Fruit fly (Drosophila melanogaster) Kc167 (cell line): ENCODE data around the gene dop.

Experiments used
- Myc ChIP-seq: fragments of >200 bp; optimal IDR thresholded peaks from 2 replicates; lab custom pipeline; 2017; ENCODE audit warnings: missing external identifiers
- Sin3A ChIP-seq: fragments of >200 bp; optimal IDR thresholded peaks from 2 replicates; lab custom pipeline; 2018; ENCODE audit warnings: missing external identifiers
- h ChIP-seq: fragments of >200 bp; optimal IDR thresholded peaks from 3 replicates; lab custom pipeline; 2018; ENCODE audit warnings: missing external identifiers
- insv ChIP-seq: fragments of >200 bp; optimal IDR thresholded peaks from 3 replicates; lab custom pipeline; 2018; ENCODE audit warnings: missing external identifiers
- psq ChIP-seq: fragments of >200 bp; optimal IDR thresholded peaks from 2 replicates; lab custom pipeline; 2017; ENCODE audit warnings: missing external identifiers
- ttk ChIP-seq: sonication (Bioruptor generic); optimal IDR thresholded peaks from 2 replicates; lab custom pipeline; 2017; ENCODE audit warnings: missing external identifiers

dop gene

DNA sequence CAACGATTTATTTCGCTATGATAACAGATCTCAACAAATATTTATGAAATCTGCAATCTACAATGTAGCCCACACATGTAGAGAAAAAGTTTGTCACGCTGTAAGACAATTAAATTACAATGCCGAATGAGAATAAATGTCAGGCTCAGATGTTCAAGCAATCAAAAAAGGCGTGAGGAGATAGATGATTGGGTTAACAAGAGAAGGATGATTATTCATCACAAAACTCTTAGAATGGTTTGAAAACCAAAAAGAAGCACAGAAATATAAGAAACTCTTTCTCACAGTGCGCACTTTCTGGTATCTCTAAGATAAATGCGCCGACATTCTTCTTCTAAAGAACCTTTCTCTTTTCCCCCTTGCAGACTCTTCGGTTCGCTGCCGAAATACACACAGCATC is 34.2 kb downstream of the dop start:
- TF ChIP-seq psq (lab: Kevin White, UChicago), result no peak
- no peak for TF ChIP-seq h
- TF ChIP-seq insv (lab: Kevin White, UChicago), result no peak
- TF ChIP-seq ttk (lab: Kevin White, UChicago), result no peak
- TF ChIP-seq Sin3A, result no peak
- TF ChIP-seq Myc (lab: Kevin White, UChicago), result no peak

DNA sequence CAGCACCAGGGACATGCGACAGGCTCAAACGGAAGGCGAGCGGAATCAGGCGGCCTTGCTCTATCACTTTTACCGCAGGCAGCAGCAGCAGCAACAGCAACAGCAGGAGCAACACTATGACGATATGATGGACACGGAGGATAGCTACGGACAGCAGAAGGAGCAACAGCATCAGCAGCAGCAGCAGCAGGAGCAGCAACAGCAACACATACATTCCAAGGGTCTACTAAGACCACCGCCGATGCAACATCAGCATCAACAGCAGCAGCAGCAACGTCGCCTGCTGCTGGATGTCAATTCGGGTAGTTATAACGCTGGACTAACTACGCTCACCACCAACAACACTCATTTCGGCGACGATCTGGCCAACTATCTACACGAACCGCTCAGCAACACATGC is 39.2 kb downstream of the dop start:
- no peak for TF ChIP-seq Sin3A
- TF ChIP-seq insv (lab: Kevin White, UChicago), result no peak
- TF ChIP-seq Myc (lab: Kevin White, UChicago), result no peak
- no peak for TF ChIP-seq ttk (lab: Kevin White, UChicago)
- no peak for TF ChIP-seq psq (lab: Kevin White, UChicago)
- no peak for TF ChIP-seq h

DNA sequence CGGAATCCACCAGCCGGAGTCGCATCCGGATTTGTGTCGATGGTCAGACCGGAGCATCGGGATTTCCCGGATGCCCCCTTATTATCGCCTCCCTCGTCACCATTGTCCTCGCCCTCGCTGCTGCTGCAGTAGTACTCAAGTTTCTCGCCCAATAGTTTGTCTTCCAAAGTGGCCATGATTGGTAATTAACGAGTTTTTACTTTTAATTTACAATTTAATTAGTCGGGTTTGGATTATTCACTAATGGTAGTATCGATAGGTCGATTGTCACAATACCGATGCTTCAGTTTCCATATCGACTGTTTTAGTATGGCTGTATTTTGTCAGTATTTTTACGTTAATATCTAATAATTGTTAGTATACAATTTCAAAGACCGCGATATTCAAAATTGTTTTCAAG is 44.3 kb downstream of the dop start, which contains the start of gene CG7650:
CG7650 (minus strand) TSS at position 278 of the 400 bp plus-strand sequence.
- no peak for TF ChIP-seq insv (lab: Kevin White, UChicago)

dm6 chr3L:15612728-15613127 is 46.9 kb downstream of the dop start, which contains the start of gene CG13449:
TSS of gene CG13449 (minus strand) at chr3L:15612828.
- TF ChIP-seq psq (lab: Kevin White, UChicago) (no peak), ttk (lab: Kevin White, UChicago) (no peak), h (no peak), Sin3A (no peak), Myc (lab: Kevin White, UChicago) (no peak), insv (lab: Kevin White, UChicago) (no peak)

DNA sequence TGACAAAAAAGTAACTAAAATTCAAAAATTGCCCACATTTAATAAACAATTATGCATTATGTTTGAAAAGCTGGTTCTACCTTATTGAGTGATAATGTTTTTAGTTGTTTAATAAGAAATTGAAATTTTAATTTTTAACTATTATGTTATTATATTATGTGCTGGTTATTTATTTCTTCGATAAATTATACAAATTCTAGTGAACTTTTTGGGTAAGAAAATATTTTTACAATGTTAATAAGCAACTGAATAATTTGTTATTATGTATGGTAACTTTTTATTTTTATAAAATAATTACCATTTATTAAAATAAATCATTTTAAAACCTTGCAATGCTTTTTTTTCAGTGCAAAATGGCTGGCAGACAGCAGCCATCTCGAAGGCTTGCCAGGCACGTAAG is 50.7 kb downstream of the dop start:
- TF ChIP-seq Myc (lab: Kevin White, UChicago) (no peak), psq (lab: Kevin White, UChicago) (no peak), insv (lab: Kevin White, UChicago) (no peak), ttk (lab: Kevin White, UChicago) (no peak), h (no peak), Sin3A (no peak)

dm6 chr3L:15616900-15617299 is 51.1 kb downstream of the dop start:
- TF ChIP-seq insv (lab: Kevin White, UChicago) (no peak), Sin3A (no peak), h (no peak), ttk (lab: Kevin White, UChicago) (no peak), psq (lab: Kevin White, UChicago) (no peak), Myc (lab: Kevin White, UChicago) (no peak)

dm6 chr3L:15619626-15620247 is 53.9 kb downstream of the dop start, which contains the start of gene Phs:
TSS of gene Phs (plus strand) at chr3L:15619901.
- TF ChIP-seq insv (lab: Kevin White, UChicago) (no peak), h (no peak), ttk (lab: Kevin White, UChicago) (no peak)

DNA sequence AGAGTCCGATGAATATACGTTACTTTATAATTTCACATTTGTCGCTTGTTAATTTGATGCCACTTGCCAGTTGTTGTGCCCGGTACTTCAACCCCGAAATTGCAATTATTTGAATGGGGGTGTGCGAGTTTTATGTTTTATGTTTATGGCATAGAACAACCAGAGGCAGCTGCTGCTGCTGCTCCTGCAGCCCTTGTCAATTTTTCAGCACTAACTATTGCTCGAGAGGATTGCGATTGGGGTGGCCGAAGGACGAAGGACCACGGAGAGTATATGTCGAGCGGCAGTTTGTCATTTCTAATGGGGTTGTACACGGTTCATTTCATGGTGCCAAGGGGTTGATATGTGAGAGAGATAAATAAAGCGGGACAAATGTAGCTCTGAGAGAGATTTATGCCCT is 58.3 kb downstream of the dop start:
- no peak for TF ChIP-seq psq (lab: Kevin White, UChicago)
- TF ChIP-seq insv (lab: Kevin White, UChicago), result no peak
- TF ChIP-seq h, result no peak
- no peak for TF ChIP-seq Sin3A
- no peak for TF ChIP-seq Myc (lab: Kevin White, UChicago)
- no peak for TF ChIP-seq ttk (lab: Kevin White, UChicago)

- TF ChIP-seq h (no peak), insv (lab: Kevin White, UChicago) (no peak), Myc (lab: Kevin White, UChicago) (no peak), psq (lab: Kevin White, UChicago) (no peak), Sin3A (no peak)
Observed at dm6 chr3L:15624944-15625610, 59.3 kb downstream of the dop start.
